Worm (Caenorhabditis elegans) whole organism, L1 larva: ENCODE results near the gene wapl-1.

ENCODE experiments used
- C16A3.4 ChIP-seq: fragments of 150-350 bp; optimal IDR thresholded peaks from 2 replicates; lab custom pipeline; 2014; ENCODE audit warnings: missing biosample characterization, missing genetic modification characterization
- C34B4.2 ChIP-seq: sonication (generic microtip); optimal IDR thresholded peaks from 2 replicates; lab custom pipeline; 2017; ENCODE audit warnings: mild to moderate bottlenecking, missing genetic modification characterization, missing compliant biosample characterization
- F16B12.6 ChIP-seq: fragments of 150-350 bp; optimal IDR thresholded peaks from 2 replicates; lab custom pipeline; 2014; ENCODE audit warnings: missing biosample characterization, missing genetic modification characterization
- aha-1 ChIP-seq: fragments of 150-350 bp; optimal IDR thresholded peaks from 2 replicates; lab custom pipeline; 2014; ENCODE audit warnings: missing biosample characterization, missing genetic modification characterization
- alr-1 ChIP-seq: fragments of 200-800 bp; sonication (Bioruptor generic); optimal IDR thresholded peaks from 2 replicates; lab custom pipeline; 2018; ENCODE audit warnings: borderline replicate concordance, mild to moderate bottlenecking, missing genetic modification characterization, missing compliant biosample characterization
- aly-2 ChIP-seq: fragments of 150-350 bp; optimal IDR thresholded peaks from 2 replicates; lab custom pipeline; 2014; ENCODE audit warnings: missing biosample characterization, missing genetic modification characterization
- ama-1 ChIP-seq: fragments of 150-350 bp; optimal IDR thresholded peaks from 2 replicates; lab custom pipeline; 2014
- blmp-1 ChIP-seq: fragments of 150-350 bp; optimal IDR thresholded peaks from 2 replicates; lab custom pipeline; 2014; ENCODE audit warnings: missing biosample characterization, missing genetic modification characterization
- ceh-88 ChIP-seq: fragments of 200-800 bp; sonication (Bioruptor generic); IDR thresholded peaks from 2 replicates; pipeline ENCODE4 v1.3.6; 2022; ENCODE audit warnings: missing genetic modification characterization, missing compliant biosample characterization
- ces-1 ChIP-seq: fragments of 150-350 bp; optimal IDR thresholded peaks from 2 replicates; lab custom pipeline; 2014; ENCODE audit warnings: missing biosample characterization, missing genetic modification reagents, missing genetic modification characterization
- dsc-1 ChIP-seq: sonication (generic microtip); optimal IDR thresholded peaks from 2 replicates; lab custom pipeline; 2016; ENCODE audit warnings: mild to moderate bottlenecking, missing genetic modification characterization, missing compliant biosample characterization
- elt-2 ChIP-seq: sonication (generic microtip); optimal IDR thresholded peaks from 2 replicates; lab custom pipeline; 2016; ENCODE audit warnings: missing genetic modification characterization, mild to moderate bottlenecking, inconsistent platforms, missing compliant biosample characterization, missing genetic modification reagents
- elt-3 ChIP-seq, 6 experiments: fragments of 150-350 bp in 1 of 6; sonication (generic microtip); optimal IDR thresholded peaks; 2 replicates each; lab custom pipeline; 2017 to 2018; ENCODE audit warnings: missing biosample characterization in 6 of 6, missing genetic modification characterization in 6 of 6, inconsistent platforms in 1 of 6
- ets-5 ChIP-seq: fragments of 200-800 bp; sonication (Bioruptor generic); IDR thresholded peaks from 2 replicates; pipeline ENCODE4 v1.3.6; 2022; ENCODE audit warnings: missing genetic modification characterization, missing compliant biosample characterization
- fkh-8 ChIP-seq: sonication (generic microtip); optimal IDR thresholded peaks from 2 replicates; lab custom pipeline; 2016; ENCODE audit warnings: mild to moderate bottlenecking, missing genetic modification characterization, missing compliant biosample characterization
- fos-1 ChIP-seq: fragments of 150-350 bp; optimal IDR thresholded peaks from 2 replicates; lab custom pipeline; 2014; ENCODE audit warnings: missing biosample characterization, missing genetic modification characterization
- grh-1 ChIP-seq: fragments of 200-800 bp; sonication (Bioruptor generic); IDR thresholded peaks from 2 replicates; pipeline ENCODE4 v1.3.6; 2022; ENCODE audit warnings: missing genetic modification reagents, missing genetic modification characterization, missing compliant biosample characterization
- isw-1 ChIP-seq: fragments of 200-800 bp; sonication (Bioruptor generic); IDR thresholded peaks from 2 replicates; pipeline ENCODE4 v1.3.6; 2022; ENCODE audit warnings: missing genetic modification characterization, missing compliant biosample characterization
- jun-1 ChIP-seq: fragments of 150-350 bp; optimal IDR thresholded peaks from 2 replicates; lab custom pipeline; 2014; ENCODE audit warnings: missing biosample characterization, missing genetic modification reagents, missing genetic modification characterization
- lin-13 ChIP-seq: fragments of 150-350 bp; optimal IDR thresholded peaks from 2 replicates; lab custom pipeline; 2014; ENCODE audit warnings: missing biosample characterization, missing genetic modification reagents, missing genetic modification characterization
- lin-14 ChIP-seq: fragments of 200-800 bp; sonication (Bioruptor generic); optimal IDR thresholded peaks from 2 replicates; lab custom pipeline; 2018; ENCODE audit warnings: mild to moderate bottlenecking, missing genetic modification characterization, moderate library complexity, missing compliant biosample characterization
- lin-15B ChIP-seq: fragments of 150-350 bp; sonication (generic microtip); optimal IDR thresholded peaks from 3 replicates; lab custom pipeline; 2014; ENCODE audit warnings: missing biosample characterization, missing genetic modification characterization
- lin-35 ChIP-seq, 2 experiments: fragments of 150-350 bp; optimal IDR thresholded peaks; 2 replicates each; lab custom pipeline; 2014; ENCODE audit warnings: missing biosample characterization in 2 of 2, missing genetic modification characterization in 2 of 2, missing genetic modification reagents in 2 of 2
- lin-39 ChIP-seq: fragments of 150-350 bp; optimal IDR thresholded peaks from 2 replicates; lab custom pipeline; 2014; ENCODE audit warnings: missing biosample characterization, missing genetic modification reagents, missing genetic modification characterization
- lir-3 ChIP-seq: sonication (generic microtip); optimal IDR thresholded peaks from 2 replicates; lab custom pipeline; 2016; ENCODE audit warnings: mild to moderate bottlenecking, missing genetic modification characterization, moderate library complexity, missing compliant biosample characterization; ENCODE audit not compliant: poor library complexity
- lsy-2 ChIP-seq, 2 experiments: fragments of 150-350 bp; optimal IDR thresholded peaks; 2 replicates each; lab custom pipeline; 2014; ENCODE audit warnings: missing biosample characterization in 2 of 2, missing genetic modification characterization in 2 of 2
- mab-9 ChIP-seq: fragments of 200-800 bp; sonication (Bioruptor generic); IDR thresholded peaks from 2 replicates; pipeline ENCODE4 v1.3.6; 2022; ENCODE audit warnings: missing genetic modification reagents, missing genetic modification characterization, missing compliant biosample characterization
- mep-1 ChIP-seq: fragments of 150-350 bp; optimal IDR thresholded peaks from 2 replicates; lab custom pipeline; 2014; ENCODE audit warnings: missing biosample characterization, missing genetic modification characterization
- nhr-11 ChIP-seq: fragments of 150-350 bp; optimal IDR thresholded peaks from 2 replicates; lab custom pipeline; 2014; ENCODE audit warnings: missing biosample characterization, missing genetic modification characterization
- nhr-19 ChIP-seq: fragments of 200-800 bp; sonication (Bioruptor generic); conservative IDR thresholded peaks from 2 replicates; pipeline ENCODE4 v1.3.6; 2022; ENCODE audit warnings: missing genetic modification characterization, missing compliant biosample characterization
- nhr-20 ChIP-seq: sonication (generic microtip); optimal IDR thresholded peaks from 2 replicates; lab custom pipeline; 2016; ENCODE audit warnings: mild to moderate bottlenecking, missing genetic modification characterization, missing compliant biosample characterization
- nhr-28 ChIP-seq: fragments of 150-350 bp; optimal IDR thresholded peaks from 2 replicates; lab custom pipeline; 2014; ENCODE audit warnings: missing biosample characterization, missing genetic modification characterization
- nhr-71 ChIP-seq: sonication (generic microtip); optimal IDR thresholded peaks from 2 replicates; lab custom pipeline; 2016; ENCODE audit warnings: mild to moderate bottlenecking, missing genetic modification characterization, moderate library complexity, missing compliant biosample characterization
- nhr-76 ChIP-seq: sonication (generic microtip); optimal IDR thresholded peaks from 2 replicates; lab custom pipeline; 2017; ENCODE audit warnings: missing biosample characterization, missing genetic modification characterization
- nhr-84 ChIP-seq: sonication (generic microtip); optimal IDR thresholded peaks from 2 replicates; lab custom pipeline; 2017; ENCODE audit warnings: missing biosample characterization, missing genetic modification characterization
- nhr-85 ChIP-seq: sonication (generic microtip); peaks from one replicate; lab custom pipeline; 2016; ENCODE audit warnings: missing genetic modification characterization, inconsistent platforms, missing compliant biosample characterization
- nhr-90 ChIP-seq: sonication (generic microtip); optimal IDR thresholded peaks from 2 replicates; lab custom pipeline; 2016; ENCODE audit warnings: mild to moderate bottlenecking, missing genetic modification characterization, missing compliant biosample characterization; ENCODE audit not compliant: poor library complexity
- pag-3 ChIP-seq: sonication (generic microtip); optimal IDR thresholded peaks from 2 replicates; lab custom pipeline; 2017; ENCODE audit warnings: missing genetic modification characterization, mild to moderate bottlenecking, missing compliant biosample characterization, antibody characterized with exemption, borderline replicate concordance; ENCODE audit not compliant: insufficient read depth
- snpc-4 ChIP-seq: fragments of 150-350 bp; optimal IDR thresholded peaks from 2 replicates; lab custom pipeline; 2014; ENCODE audit warnings: missing biosample characterization, missing genetic modification characterization
- snu-23 ChIP-seq: sonication (generic microtip); optimal IDR thresholded peaks from 2 replicates; lab custom pipeline; 2016; ENCODE audit warnings: missing genetic modification characterization, missing compliant biosample characterization
- sox-4 ChIP-seq: sonication (generic microtip); optimal IDR thresholded peaks from 2 replicates; lab custom pipeline; 2016; ENCODE audit warnings: missing genetic modification characterization, missing compliant biosample characterization
- swsn-7 ChIP-seq: sonication (generic microtip); optimal IDR thresholded peaks from 2 replicates; lab custom pipeline; 2016; ENCODE audit warnings: missing genetic modification characterization, missing compliant biosample characterization
- unc-130 ChIP-seq: fragments of 150-350 bp; optimal IDR thresholded peaks from 2 replicates; lab custom pipeline; 2017; ENCODE audit warnings: missing biosample characterization, missing genetic modification characterization, inconsistent platforms
- unc-98 ChIP-seq: fragments of 200-800 bp; sonication (Bioruptor generic); IDR thresholded peaks from 2 replicates; pipeline ENCODE4 v1.3.6; 2022; ENCODE audit warnings: missing genetic modification characterization, missing compliant biosample characterization
- zag-1 ChIP-seq: fragments of 150-350 bp; optimal IDR thresholded peaks from 2 replicates; lab custom pipeline; 2014; ENCODE audit warnings: missing biosample characterization, missing genetic modification characterization
- ztf-11 ChIP-seq, 2 experiments: sonication (generic microtip); optimal IDR thresholded peaks; 2 replicates each; lab custom pipeline; 2016 to 2017; ENCODE audit warnings: missing genetic modification characterization in 2 of 2, missing biosample characterization in 1 of 2, missing compliant biosample characterization in 1 of 2
- ztf-4 ChIP-seq: fragments of 150-350 bp; optimal IDR thresholded peaks from 2 replicates; lab custom pipeline; 2014; ENCODE audit warnings: missing biosample characterization, missing genetic modification characterization

wapl-1 gene

ce11 chrIV:4396052-4396821, 49.3 kb downstream of the wapl-1 start:
- peak; percentile 42 for TF ChIP-seq snu-23 (GFP tag; lab: Kevin White, UChicago)
- no peak for TF ChIP-seq isw-1 (GFP tag; lab: Robert Waterston, UW)
- no peak for TF ChIP-seq nhr-90 (tag; lab: Kevin White, UChicago)
- TF ChIP-seq zag-1 (tag; lab: Kevin White, UChicago): no peak
- no peak for TF ChIP-seq nhr-84 (tag; lab: Kevin White, UChicago)
- TF ChIP-seq lin-15B (tag; lab: Kevin White, UChicago): no peak
- no peak for TF ChIP-seq lin-39 (tag; lab: Kevin White, UChicago)
- TF ChIP-seq ceh-88: no peak
- no peak for TF ChIP-seq jun-1
- TF ChIP-seq grh-1 (GFP tag; lab: Robert Waterston, UW): peak; percentile 74
- TF ChIP-seq elt-3 (tag; optimal IDR thresholded peaks at IDR 0.05; lab: Kevin White, UChicago): peak in 1 of 6 experiments; percentile 60
- no peak for TF ChIP-seq fos-1 (tag; lab: Kevin White, UChicago)
- TF ChIP-seq nhr-20 (tag; lab: Kevin White, UChicago): peak; percentile 20
- no peak for TF ChIP-seq snpc-4 (tag; lab: Kevin White, UChicago)
- TF ChIP-seq pag-3 (tag; lab: Kevin White, UChicago): no peak
- no peak for TF ChIP-seq swsn-7 (tag; lab: Kevin White, UChicago)
- peak in 1 of 2 experiments; percentile 20 for TF ChIP-seq lin-35 (GFP tag; optimal IDR thresholded peaks at IDR 0.05; lab: Kevin White, UChicago)
- TF ChIP-seq blmp-1: peak; percentile 46
- peak; percentile 26 for TF ChIP-seq nhr-71
- TF ChIP-seq ztf-4 (tag; lab: Kevin White, UChicago): peak; percentile 42
- TF ChIP-seq dsc-1 (tag; lab: Kevin White, UChicago): no peak
- no peak for TF ChIP-seq unc-130
- TF ChIP-seq elt-2 (tag; lab: Kevin White, UChicago): no peak
- TF ChIP-seq ets-5 (GFP tag; lab: Robert Waterston, UW): no peak
- no peak for TF ChIP-seq ztf-11 (tag; optimal IDR thresholded peaks at IDR 0.05; lab: Kevin White, UChicago)
- no peak for TF ChIP-seq lsy-2 (tag; optimal IDR thresholded peaks at IDR 0.05; lab: Kevin White, UChicago)
- TF ChIP-seq C34B4.2 (tag; lab: Kevin White, UChicago): no peak
- TF ChIP-seq mep-1: no peak
- TF ChIP-seq nhr-85 (tag; lab: Kevin White, UChicago): peak; percentile 81
- TF ChIP-seq ces-1 (GFP tag; lab: Kevin White, UChicago): no peak
- no peak for TF ChIP-seq aha-1 (tag; lab: Kevin White, UChicago)
- no peak for TF ChIP-seq C16A3.4
- peak; percentile 46 for TF ChIP-seq lin-14 (GFP tag; lab: Kevin White, UChicago)
- no peak for TF ChIP-seq sox-4 (tag; lab: Kevin White, UChicago)
- TF ChIP-seq mab-9: no peak
- no peak for TF ChIP-seq lin-13 (GFP tag; lab: Kevin White, UChicago)
- TF ChIP-seq F16B12.6 (tag; lab: Kevin White, UChicago): no peak
- no peak for TF ChIP-seq nhr-76 (tag; lab: Kevin White, UChicago)

DNA sequence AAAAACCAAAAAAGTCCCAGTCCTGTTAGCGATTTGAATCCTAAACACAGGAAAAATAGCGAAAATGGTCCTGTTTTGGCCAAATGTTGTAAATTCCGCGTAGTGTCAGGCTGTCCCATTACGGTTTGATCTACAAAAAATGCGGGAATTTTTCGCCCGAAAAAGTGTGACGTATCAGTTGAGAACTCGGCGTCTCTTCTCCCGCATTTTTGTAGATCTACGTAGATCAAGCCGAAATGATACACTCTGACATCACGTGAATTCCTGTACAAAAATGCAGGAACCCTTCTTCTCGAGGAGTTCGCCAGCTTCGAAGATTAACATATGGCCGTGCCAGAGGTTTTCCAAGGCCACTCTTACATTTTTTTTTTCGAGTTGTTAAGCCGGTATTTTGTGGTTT, 50.0 kb downstream of the wapl-1 start:
- no peak for TF ChIP-seq aly-2 (tag; lab: Kevin White, UChicago)
- no peak for TF ChIP-seq nhr-19 (GFP tag; lab: Robert Waterston, UW)
- no peak for TF ChIP-seq snpc-4 (tag; lab: Kevin White, UChicago)
- no peak for TF ChIP-seq ztf-11 (tag; optimal IDR thresholded peaks at IDR 0.05; lab: Kevin White, UChicago)
- no peak for TF ChIP-seq swsn-7 (tag; lab: Kevin White, UChicago)
- TF ChIP-seq ama-1 (lab: Kevin White, UChicago): no peak
- no peak for TF ChIP-seq F16B12.6 (tag; lab: Kevin White, UChicago)
- TF ChIP-seq nhr-11 (tag; lab: Kevin White, UChicago): no peak
- TF ChIP-seq C34B4.2 (tag; lab: Kevin White, UChicago): no peak
- no peak for TF ChIP-seq grh-1 (GFP tag; lab: Robert Waterston, UW)
- TF ChIP-seq jun-1: no peak
- no peak for TF ChIP-seq unc-98 (GFP tag; lab: Robert Waterston, UW)
- no peak for TF ChIP-seq blmp-1
- no peak for TF ChIP-seq nhr-28
- no peak for TF ChIP-seq alr-1 (tag; lab: Kevin White, UChicago)
- TF ChIP-seq fkh-8 (tag; lab: Kevin White, UChicago): no peak
- TF ChIP-seq lir-3 (tag; lab: Kevin White, UChicago): no peak
